Fruit fly (Drosophila melanogaster): Measurements from ENCODE around the gene Trf2.

Trf2 gene

dm6 chrX:8437285-8438110, 28.4 kb downstream of the Trf2 start, which contains the start of gene Miga (continued):
- TF ChIP-seq zen (tag; optimal IDR thresholded peaks at IDR 0.05) (peak; percentile 84), crol (GFP tag; IDR thresholded peaks at IDR 0.05) (peak; percentile 68), CG8290 (GFP tag; optimal IDR thresholded peaks at IDR 0.05) (no peak), CG8290 (tag; optimal IDR thresholded peaks at IDR 0.05) (no peak), gce (GFP tag; IDR thresholded peaks at IDR 0.05) (no peak), Bdp1 (GFP tag; optimal IDR thresholded peaks at IDR 0.05) (no peak), Stat92E (GFP tag; optimal IDR thresholded peaks at IDR 0.05) (peak in 1 of 3 experiments; percentile 53), sim (GFP tag; IDR thresholded peaks at IDR 0.05) (no peak), CG4854 (GFP tag; optimal IDR thresholded peaks at IDR 0.05) (no peak), slbo (GFP tag; IDR thresholded peaks at IDR 0.05) (no peak), sna (GFP tag; IDR thresholded peaks at IDR 0.05; ENCODE audit: partially characterized antibody) (0 out of 2 replicates have a peak, but pooled peaks have one; percentile 27), gcm (GFP tag; optimal IDR thresholded peaks at IDR 0.05) (peak; percentile 47), Oaz (GFP tag; IDR thresholded peaks at IDR 0.05) (no peak), HLHmδ (GFP tag; optimal IDR thresholded peaks at IDR 0.05) (no peak), pnt (GFP tag; optimal IDR thresholded peaks at IDR 0.05) (no peak), ash1 (GFP tag; optimal IDR thresholded peaks at IDR 0.05) (no peak), psq (GFP tag; optimal IDR thresholded peaks at IDR 0.05) (peak; percentile 80), CG2129 (GFP tag; IDR thresholded peaks at IDR 0.05; ENCODE audit: partially characterized antibody) (no peak), nom (GFP tag; optimal IDR thresholded peaks at IDR 0.05) (peak; percentile 62), oc (tag; optimal IDR thresholded peaks at IDR 0.05) (peak; percentile 46), Tbp (GFP tag; optimal IDR thresholded peaks at IDR 0.05) (no peak), cg (GFP tag; optimal IDR thresholded peaks at IDR 0.05) (peak; percentile 75), ase (GFP tag; IDR thresholded peaks at IDR 0.05) (no peak), CG1603 (tag; optimal IDR thresholded peaks at IDR 0.05) (no peak), sqz (GFP tag; optimal IDR thresholded peaks at IDR 0.05) (peak; percentile 19), Opbp (GFP tag; IDR thresholded peaks at IDR 0.05; ENCODE audit: partially characterized antibody) (peak; percentile 32; the same call in 1 of the 3 replicates), chinmo (GFP tag; IDR thresholded peaks at IDR 0.05; ENCODE audit: partially characterized antibody) (peak; percentile 85; the same call in 1 of the 4 replicates), CG33557 (GFP tag; optimal IDR thresholded peaks at IDR 0.05) (no peak), zfh2 (GFP tag; optimal IDR thresholded peaks at IDR 0.05) (no peak), bab2 (GFP tag; optimal IDR thresholded peaks at IDR 0.05) (no peak), CG34376 (GFP tag; optimal IDR thresholded peaks at IDR 0.05) (no peak), CG9727 (GFP tag; optimal IDR thresholded peaks at IDR 0.05) (no peak), ranshi (GFP tag; IDR thresholded peaks at IDR 0.05) (no peak), CG17912 (GFP tag; optimal IDR thresholded peaks at IDR 0.05) (no peak), Hand (GFP tag; optimal IDR thresholded peaks at IDR 0.05) (no peak), CG13296 (GFP tag; optimal IDR thresholded peaks at IDR 0.05) (no peak), NK7.1 (GFP tag; optimal IDR thresholded peaks at IDR 0.05) (no peak), sr (GFP tag; IDR thresholded peaks at IDR 0.05) (no peak), CG1024 (GFP tag; IDR thresholded peaks at IDR 0.05) (no peak), CG15269 (tag; optimal IDR thresholded peaks at IDR 0.05) (peak; percentile 22), Vsx1 (GFP tag; optimal IDR thresholded peaks at IDR 0.05) (no peak), CG7745 (tag; optimal IDR thresholded peaks at IDR 0.05) (no peak), CG9609 (GFP tag; optimal IDR thresholded peaks at IDR 0.05) (no peak), ro (GFP tag; IDR thresholded peaks at IDR 0.05) (no peak), Myb (GFP tag; optimal IDR thresholded peaks at IDR 0.05) (peak; percentile 2), otp (GFP tag; IDR thresholded peaks at IDR 0.05) (0 out of 3 replicates have a peak, but pooled peaks have one; percentile 5), CG32772 (GFP tag; IDR thresholded peaks at IDR 0.05) (no peak), MTF-1 (GFP tag; optimal IDR thresholded peaks at IDR 0.05; ENCODE audit: borderline replicate concordance) (no peak), salm (tag; optimal IDR thresholded peaks at IDR 0.05) (no peak)

Data from whole organism, embryonic.